Worm (Caenorhabditis elegans): ENCODE results near the gene Y57A10C.9.

ce11 chrII:12473406-12473805, 35.1 kb upstream of the Y57A10C.9 start, which contains the start of gene srg-17:
- TF ChIP-seq hmbx-1 (tag; optimal IDR thresholded peaks at IDR 0.05) (no peak), tra-4 (tag; optimal IDR thresholded peaks at IDR 0.05) (no peak), ceh-36 (tag; optimal IDR thresholded peaks at IDR 0.05) (no peak), pes-1 (GFP tag; IDR thresholded peaks at IDR 0.05) (no peak), sea-1 (GFP tag; conservative IDR thresholded peaks at IDR 0.05) (no peak), ama-1 (optimal IDR thresholded peaks at IDR 0.05) (no peak), flt-1 (GFP tag; IDR thresholded peaks at IDR 0.05) (no peak)

Data from whole organism, early embryonic.